Worm (Caenorhabditis elegans) whole organism, midembryonic: Measurements from ENCODE around the gene tig-3.

Experiments
- T22C8.4 ChIP-seq: fragments of 200-800 bp; sonication (Bioruptor generic); IDR thresholded peaks from 2 replicates; pipeline ENCODE4 v1.3.6; 2022; ENCODE audit warnings: missing genetic modification characterization, missing compliant biosample characterization
- cog-1 ChIP-seq: sonication (generic microtip); optimal IDR thresholded peaks from 2 replicates; lab custom pipeline; 2016; ENCODE audit warnings: missing genetic modification characterization, missing compliant biosample characterization
- flt-1 ChIP-seq: fragments of 200-800 bp; sonication (Bioruptor generic); IDR thresholded peaks from 2 replicates; pipeline ENCODE4 v1.3.6; 2022; ENCODE audit warnings: missing genetic modification characterization, missing compliant biosample characterization
- klf-2 ChIP-seq: fragments of 200-800 bp; sonication (Bioruptor generic); conservative IDR thresholded peaks from 2 replicates; pipeline ENCODE4 v1.3.6; 2022; ENCODE audit warnings: missing genetic modification reagents, missing genetic modification characterization, missing compliant biosample characterization
- med-1 ChIP-seq: sonication (generic microtip); optimal IDR thresholded peaks from 2 replicates; lab custom pipeline; 2017; ENCODE audit warnings: missing genetic modification characterization, mild to moderate bottlenecking, missing compliant biosample characterization, antibody characterized with exemption, missing genetic modification reagents; ENCODE audit not compliant: insufficient read depth
- ref-1 ChIP-seq: fragments of 200-800 bp; sonication (Bioruptor generic); conservative IDR thresholded peaks from 2 replicates; pipeline ENCODE4 v1.3.6; 2022; ENCODE audit warnings: missing genetic modification reagents, missing genetic modification characterization, missing compliant biosample characterization
- tab-1 ChIP-seq: fragments of 200-800 bp; sonication (Bioruptor generic); IDR thresholded peaks from 2 replicates; pipeline ENCODE4 v1.3.6; 2022; ENCODE audit warnings: missing genetic modification characterization, missing compliant biosample characterization
- ztf-23 ChIP-seq: fragments of 200-800 bp; sonication (Bioruptor generic); IDR thresholded peaks from 2 replicates; pipeline ENCODE4 v1.3.6; 2022; ENCODE audit warnings: missing genetic modification reagents, missing genetic modification characterization, missing compliant biosample characterization
- ztf-29 ChIP-seq: fragments of 200-800 bp; sonication (Bioruptor generic); IDR thresholded peaks from 2 replicates; pipeline ENCODE4 v1.3.6; 2022; ENCODE audit warnings: missing genetic modification reagents, missing genetic modification characterization, missing compliant biosample characterization

ce11 chrII:15208151-15208550 is 43.4 kb downstream of the tig-3 start:
- TF ChIP-seq ztf-29 (GFP tag; lab: Robert Waterston, UW): no peak
- TF ChIP-seq flt-1 (GFP tag; lab: Robert Waterston, UW): no peak
- no peak for TF ChIP-seq cog-1 (tag; lab: Kevin White, UChicago)
- TF ChIP-seq ztf-23 (GFP tag; lab: Robert Waterston, UW): no peak
- no peak for TF ChIP-seq T22C8.4 (GFP tag; lab: Robert Waterston, UW)
- no peak for TF ChIP-seq tab-1 (GFP tag; lab: Robert Waterston, UW)
- no peak for TF ChIP-seq ref-1
- TF ChIP-seq klf-2 (GFP tag; lab: Robert Waterston, UW): no peak
- no peak for TF ChIP-seq med-1 (GFP tag; lab: Kevin White, UChicago)
